Fruit fly (Drosophila melanogaster): ENCODE results near the gene CG7275.

Gene CG7275

DNA sequence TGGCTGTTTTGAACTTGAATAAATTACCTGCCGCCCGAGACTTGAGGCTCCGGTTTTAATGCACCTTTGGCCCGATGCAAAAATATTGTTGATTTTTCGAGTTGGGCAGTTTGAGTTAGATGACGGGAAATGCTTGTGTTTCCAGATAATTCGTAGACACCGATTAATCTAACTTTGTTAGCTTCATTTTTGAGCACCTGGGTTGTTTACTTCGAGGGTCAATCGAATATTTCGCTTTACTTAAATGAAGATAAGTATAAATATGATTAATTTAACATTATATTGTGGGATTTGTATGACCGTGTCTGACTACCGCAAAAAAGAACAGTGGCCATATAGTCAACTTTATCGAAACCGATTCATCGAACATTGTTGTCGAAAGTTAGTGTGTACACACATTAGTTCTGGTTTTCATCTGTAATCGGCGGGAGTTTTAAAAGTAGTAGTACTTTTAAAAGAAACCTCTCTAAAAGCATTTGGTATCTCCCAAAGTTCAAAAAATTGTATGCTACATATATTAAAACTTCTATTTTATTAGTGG lies 25.1 kb downstream of the CG7275 start, which contains the start of gene CG7945:
Gene CG7945, minus strand, starts transcription at position 332 of the 541 bp plus-strand sequence.
- TF ChIP-seq CTCF (optimal IDR thresholded peaks at IDR 0.05) (no peak), CG8478 (optimal IDR thresholded peaks at IDR 0.05) (no peak)

DNA sequence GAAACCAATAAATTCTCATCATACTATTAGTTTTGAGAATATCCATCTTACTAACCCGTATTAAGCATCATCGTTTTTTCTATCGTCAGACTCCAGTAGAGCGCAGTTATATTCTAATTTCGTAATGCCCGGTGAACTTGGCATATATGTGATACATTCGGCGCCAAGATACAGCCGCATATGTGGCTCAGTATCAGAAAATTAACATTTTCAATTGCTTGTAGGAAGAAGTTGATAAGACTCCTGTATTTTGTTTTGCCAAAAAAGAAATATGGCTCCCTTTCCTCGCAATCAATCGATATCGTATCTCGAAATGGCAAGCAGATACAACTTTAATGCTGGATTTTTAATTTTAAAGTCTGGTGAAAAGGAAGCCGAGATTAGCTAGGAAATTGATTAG lies 26.4 kb downstream of the CG7275 start, which contains the start of gene CG33986:
Gene CG33986, minus strand, starts transcription at position 101 of the 400 bp plus-strand sequence.
- TF ChIP-seq CG8478 (optimal IDR thresholded peaks at IDR 0.05), result no peak
- TF ChIP-seq CTCF (optimal IDR thresholded peaks at IDR 0.05), result no peak

DNA sequence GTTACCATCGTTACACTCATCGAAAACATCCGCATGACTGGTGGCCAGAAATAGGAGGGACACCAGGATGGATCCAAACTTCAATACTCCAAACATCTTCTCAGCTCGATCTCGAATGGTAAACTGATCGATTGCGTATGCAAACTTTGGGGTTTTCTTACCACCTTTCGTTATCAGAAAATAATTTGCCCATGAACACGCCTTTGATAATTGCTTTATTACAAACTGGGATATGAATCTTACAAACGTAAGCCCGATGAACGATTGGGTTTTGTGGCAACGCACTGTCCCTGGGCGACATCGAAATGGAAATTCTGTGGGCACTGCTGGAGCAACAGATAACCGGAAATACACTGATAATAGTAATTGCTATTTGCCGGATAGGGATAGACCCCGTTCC lies 28.0 kb downstream of the CG7275 start, which contains the start of gene CG33985:
Gene CG33985, minus strand, starts transcription at position 101 of the 400 bp plus-strand sequence.
- TF ChIP-seq CTCF (optimal IDR thresholded peaks at IDR 0.05) (no peak), CG8478 (optimal IDR thresholded peaks at IDR 0.05) (no peak)

DNA sequence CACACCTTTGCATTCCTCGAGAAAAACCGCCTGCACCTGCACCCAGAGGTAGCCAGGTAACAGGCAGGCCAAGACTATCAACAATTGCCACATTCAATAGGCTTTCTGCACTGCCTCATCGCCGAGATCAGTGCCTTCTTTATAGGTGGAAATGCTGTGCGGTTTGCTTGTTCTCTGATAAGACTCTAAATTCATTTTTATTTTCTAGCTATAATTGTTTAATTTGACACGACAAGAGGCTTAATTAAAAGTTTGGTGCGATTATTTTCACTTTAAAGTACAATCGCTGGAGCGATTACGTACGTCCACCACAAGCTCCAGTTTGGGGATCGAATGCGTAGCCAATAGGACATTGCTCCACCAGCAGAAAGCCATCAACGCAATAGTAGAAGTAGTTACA lies 28.7 kb downstream of the CG7275 start, which contains the start of gene CG42729:
Gene CG42729, minus strand, starts transcription at position 101 of the 400 bp plus-strand sequence.
- TF ChIP-seq CG8478 (optimal IDR thresholded peaks at IDR 0.05) (no peak), CTCF (optimal IDR thresholded peaks at IDR 0.05) (no peak)

DNA sequence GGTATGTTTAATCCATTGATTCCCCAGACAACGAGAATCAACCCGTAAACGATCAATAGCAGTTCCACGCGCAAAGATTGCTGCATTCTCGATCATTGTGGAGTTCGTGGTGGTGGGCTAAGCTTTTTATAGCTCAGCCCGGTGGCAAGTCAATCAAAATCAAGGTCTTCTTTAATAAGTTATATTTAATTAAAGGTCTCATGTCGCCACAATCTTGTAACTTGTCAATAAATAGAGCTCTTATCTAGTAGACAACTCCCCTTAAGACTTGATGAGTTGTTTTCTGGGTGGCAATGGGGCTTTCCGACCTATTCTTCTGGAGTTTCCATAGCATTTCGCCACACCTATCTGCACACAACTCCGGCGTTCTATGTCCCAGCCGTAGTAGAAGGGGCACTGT lies 29.3 kb downstream of the CG7275 start, which contains the start of gene CG42728:
Gene CG42728, minus strand, starts transcription at position 101 of the 400 bp plus-strand sequence.
- TF ChIP-seq CG8478 (optimal IDR thresholded peaks at IDR 0.05) (no peak), CTCF (optimal IDR thresholded peaks at IDR 0.05) (no peak)

DNA sequence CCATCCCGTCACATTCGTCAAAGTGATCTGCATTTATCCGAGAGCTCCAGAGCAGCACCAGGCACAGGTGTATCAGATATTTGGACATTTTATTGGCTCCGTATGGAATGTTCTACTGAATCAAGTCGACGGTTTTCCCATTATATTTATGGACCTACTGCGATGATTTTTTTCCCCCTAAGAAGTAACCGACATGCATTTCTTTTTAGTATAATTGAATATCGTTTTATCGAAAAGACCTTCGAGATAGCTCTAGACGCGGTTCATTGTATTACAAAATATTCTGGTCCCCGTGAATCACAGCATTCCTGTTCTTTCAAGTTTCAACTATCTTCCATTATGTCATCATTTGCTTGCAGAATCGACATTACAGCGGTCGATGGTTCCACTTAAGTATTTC lies 30.4 kb downstream of the CG7275 start, which contains the start of gene obst-H:
Gene obst-H, minus strand, starts transcription at position 101 of the 400 bp plus-strand sequence.
- no peak for TF ChIP-seq CG8478 (optimal IDR thresholded peaks at IDR 0.05)
- TF ChIP-seq CTCF (optimal IDR thresholded peaks at IDR 0.05), result no peak

DNA sequence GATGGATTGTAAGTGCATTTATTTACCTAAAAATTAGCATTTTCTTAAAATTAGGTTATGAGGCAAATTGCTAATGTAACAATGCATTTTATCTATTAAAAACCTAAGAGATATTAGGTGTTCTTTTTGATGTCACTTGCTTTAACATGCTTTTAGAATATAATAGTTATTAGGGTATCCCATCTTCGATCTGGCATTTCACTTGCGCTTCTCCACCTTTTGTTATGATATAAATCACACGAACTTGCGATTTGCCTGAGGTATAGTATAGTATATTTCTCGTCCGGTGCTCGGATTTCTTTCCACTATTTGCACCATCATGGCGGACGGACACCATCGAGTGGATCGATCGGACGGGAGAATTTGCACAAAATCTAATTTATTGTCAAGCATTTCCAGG lies 31.3 kb downstream of the CG7275 start:
- no peak for TF ChIP-seq CG8478 (optimal IDR thresholded peaks at IDR 0.05)
- no peak for TF ChIP-seq CTCF (optimal IDR thresholded peaks at IDR 0.05)

DNA sequence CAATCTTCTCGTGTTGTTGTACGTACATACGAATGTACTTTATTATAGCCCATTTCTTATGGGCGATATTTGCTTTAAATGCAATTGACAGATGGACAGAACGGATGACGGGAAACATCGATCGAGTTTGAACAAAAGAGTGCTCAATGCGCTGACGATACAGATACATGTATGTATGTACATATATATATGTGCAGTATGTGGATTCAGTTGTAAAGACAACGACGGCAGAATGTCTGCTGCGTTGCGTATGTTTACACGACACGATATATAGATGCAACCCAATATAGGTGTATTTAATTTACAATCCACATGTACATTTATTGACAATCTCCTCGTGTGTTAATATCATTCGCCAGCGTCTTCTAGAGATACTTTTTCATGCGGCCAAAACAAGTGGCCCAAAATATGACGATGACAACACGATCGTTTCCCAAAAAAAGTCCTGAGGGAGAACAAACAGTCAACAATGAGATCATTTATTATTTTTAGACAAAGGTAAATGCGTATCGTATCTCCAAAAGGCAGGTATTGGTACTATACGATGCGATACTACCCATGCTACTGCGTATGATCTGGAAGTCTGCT lies 32.0 kb downstream of the CG7275 start:
- no peak for TF ChIP-seq CG8478 (optimal IDR thresholded peaks at IDR 0.05)

DNA sequence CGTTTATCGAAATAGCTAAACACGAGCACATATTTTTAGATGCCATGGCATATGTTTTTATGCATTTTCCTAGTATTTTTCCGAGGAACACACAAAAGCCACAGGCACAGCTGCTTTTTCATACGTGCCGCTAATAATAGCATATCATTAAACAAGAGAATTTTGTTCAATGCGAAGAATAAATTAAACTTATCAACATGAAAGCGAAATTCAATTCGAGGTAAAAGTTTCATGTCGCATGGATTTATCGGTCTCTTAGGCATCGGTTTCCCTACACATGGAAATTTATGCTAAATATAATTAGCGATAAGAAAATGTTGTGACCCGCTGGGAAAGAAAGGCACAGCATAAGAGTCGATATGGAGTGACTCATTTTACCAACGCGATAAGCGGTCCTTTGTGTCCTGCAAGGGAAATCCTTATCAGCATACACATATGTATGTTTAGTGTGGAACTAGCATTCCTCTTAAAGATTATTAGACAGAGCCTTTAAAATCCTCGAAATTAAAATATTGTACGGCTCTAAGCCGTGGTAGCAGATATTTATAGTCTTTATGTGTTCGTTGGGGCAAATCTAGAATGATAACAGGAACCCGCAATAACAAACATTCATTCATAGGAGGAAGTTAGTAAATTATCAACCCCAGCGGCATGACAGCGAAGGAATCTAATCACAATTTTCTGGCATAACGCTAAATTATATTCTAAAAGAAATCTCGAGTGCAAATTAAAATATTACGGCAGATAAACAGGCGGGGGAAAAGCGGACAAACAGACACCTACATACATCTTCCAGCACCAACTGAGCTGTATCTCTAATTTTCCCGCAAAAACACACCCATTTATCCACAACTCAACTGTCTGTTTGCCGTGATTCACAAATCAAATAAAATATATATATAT lies 32.9 kb downstream of the CG7275 start, which contains the start of gene CG43248:
Gene CG43248, minus strand, starts transcription at position 51 of the 903 bp plus-strand sequence.
- TF ChIP-seq CG8478 (optimal IDR thresholded peaks at IDR 0.05), result no peak
- no peak for TF ChIP-seq CTCF (optimal IDR thresholded peaks at IDR 0.05)

DNA sequence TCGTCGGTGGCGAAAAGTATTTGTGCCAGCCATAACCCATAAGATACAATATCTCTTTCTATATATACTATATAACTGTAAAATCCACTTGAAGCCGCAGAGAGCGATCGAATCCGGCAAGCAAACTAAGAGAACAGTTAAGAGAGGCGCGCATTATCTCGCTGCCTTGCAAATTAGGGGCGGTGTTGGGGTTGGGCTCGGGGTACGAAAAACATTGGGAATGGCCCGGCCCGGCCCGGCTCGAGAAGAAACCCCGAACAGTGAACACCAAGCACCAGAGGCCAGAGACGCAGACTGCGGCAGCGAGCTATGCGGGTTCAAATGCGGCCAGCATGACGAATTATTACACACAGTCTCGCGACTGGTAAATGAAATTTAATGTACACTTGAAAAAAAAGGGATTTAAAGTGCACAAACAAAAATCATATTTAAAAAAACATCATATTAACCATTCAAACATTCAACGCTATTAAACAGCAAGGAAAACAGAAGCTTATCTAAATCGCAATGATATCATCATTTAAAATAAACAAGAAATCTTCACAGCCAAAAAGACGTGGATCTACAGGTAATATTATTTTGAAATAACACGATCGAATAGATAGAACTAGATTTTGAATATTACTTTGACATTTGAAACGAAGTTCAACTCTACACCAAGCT lies 33.7 kb downstream of the CG7275 start:
- no peak for TF ChIP-seq CTCF (optimal IDR thresholded peaks at IDR 0.05)
- TF ChIP-seq CG8478 (optimal IDR thresholded peaks at IDR 0.05), result no peak

DNA sequence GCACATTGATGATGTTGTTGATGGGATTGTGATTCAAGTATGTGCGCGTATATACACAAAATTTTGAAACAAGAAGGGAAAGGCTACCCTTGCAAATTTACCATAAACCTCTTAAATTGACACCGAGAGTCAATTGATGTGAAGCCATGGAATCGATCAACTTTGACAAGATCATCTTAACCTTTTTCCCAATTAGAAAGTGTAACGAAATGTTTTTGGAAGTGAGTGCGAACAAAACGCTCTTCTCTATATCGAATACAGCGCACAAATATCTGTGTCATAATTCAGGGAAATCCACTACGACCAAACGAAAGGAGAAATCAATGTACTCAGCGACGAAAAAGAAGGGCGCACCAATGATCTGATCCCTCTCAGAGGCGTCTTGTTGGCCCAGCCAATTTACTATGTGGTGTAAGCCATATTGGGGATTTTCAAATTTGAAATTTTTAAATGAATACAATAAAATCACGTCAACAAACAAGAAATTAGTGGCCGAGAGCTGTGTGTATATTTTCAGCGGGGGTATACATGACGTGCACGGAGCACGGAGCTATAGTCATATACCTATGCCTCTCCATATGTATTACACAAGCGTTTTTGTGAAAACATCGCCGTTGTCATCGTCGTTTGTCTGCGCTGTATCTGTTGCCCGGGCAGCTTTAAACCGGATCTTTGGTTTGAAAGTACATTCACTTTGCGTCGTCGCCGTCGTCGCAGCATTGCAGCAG lies 34.8 kb downstream of the CG7275 start:
- TF ChIP-seq CTCF (optimal IDR thresholded peaks at IDR 0.05), result no peak
- no peak for TF ChIP-seq CG8478 (optimal IDR thresholded peaks at IDR 0.05)

DNA sequence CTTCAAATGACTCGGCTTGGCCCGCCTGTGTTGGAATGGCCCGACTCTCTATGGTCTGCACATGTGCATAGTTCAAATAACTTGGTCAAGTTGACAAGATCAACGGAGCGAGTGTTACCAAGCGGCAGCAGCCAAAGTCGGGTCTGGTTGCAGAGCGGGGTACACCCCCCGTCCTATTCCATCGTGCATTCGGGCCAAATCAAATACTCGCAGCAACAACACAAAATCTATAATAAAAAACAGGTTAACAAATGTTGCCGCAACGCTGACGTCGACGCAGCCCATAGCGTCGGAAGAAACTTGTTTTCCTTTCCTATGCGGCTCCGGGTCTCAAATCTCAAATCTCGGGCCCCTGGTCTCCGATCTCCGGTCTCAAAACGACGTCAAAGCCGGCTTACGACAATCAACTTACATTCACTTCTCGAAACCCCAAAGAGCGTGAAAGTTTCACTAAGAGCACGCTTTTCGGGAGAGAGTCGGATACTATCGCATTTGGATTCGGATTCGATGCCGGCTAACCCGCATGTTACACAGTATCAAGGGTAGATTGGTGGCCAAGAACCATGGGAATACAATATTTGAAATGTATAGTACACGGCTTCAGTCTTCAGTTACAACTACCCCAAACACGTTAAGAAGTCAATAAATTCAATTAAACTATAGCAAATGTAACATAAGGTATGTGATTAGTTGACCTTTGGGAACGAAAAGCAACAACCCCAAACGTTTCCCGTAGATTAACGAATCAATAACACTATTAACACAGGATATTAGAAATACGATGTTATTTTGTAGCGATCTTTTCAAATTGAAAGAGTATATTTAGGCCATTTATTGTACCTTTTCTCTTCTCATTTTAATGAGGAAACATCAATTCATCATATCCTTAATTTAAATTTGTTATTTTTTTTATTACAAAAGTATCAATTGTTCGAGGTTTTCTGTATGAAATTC lies 35.8 kb downstream of the CG7275 start:
- no peak for TF ChIP-seq CTCF (optimal IDR thresholded peaks at IDR 0.05)
- no peak for TF ChIP-seq CG8478 (optimal IDR thresholded peaks at IDR 0.05)

DNA sequence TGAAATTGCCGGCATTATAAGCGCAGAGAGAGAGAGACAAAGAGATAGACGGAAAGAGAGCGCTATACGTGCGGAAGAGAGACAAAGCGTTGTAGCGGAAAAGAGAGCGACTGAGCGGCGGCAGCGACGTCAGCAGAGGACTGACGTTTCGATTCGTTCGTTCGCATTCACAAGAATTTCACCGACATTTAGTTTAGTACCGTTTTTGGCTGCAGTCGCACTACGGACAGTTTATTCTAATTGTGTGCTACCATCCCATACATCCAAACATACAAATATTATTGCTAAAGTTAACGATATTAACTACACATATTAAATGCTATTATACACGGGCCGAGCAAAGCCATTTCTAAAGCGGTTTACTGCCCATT lies 36.5 kb downstream of the CG7275 start, which contains the start of gene CrebA:
Gene CrebA, plus strand, starts transcription at position 168 of the 371 bp plus-strand sequence.
- TF ChIP-seq CG8478 (optimal IDR thresholded peaks at IDR 0.05) (no peak), CTCF (optimal IDR thresholded peaks at IDR 0.05) (no peak)
